Worm (Caenorhabditis elegans): Measurements from ENCODE around the gene pcs-1.
A peak's percentile ranks its signal among the peaks of the same experiment; 100 is the strongest.

Gene pcs-1

DNA sequence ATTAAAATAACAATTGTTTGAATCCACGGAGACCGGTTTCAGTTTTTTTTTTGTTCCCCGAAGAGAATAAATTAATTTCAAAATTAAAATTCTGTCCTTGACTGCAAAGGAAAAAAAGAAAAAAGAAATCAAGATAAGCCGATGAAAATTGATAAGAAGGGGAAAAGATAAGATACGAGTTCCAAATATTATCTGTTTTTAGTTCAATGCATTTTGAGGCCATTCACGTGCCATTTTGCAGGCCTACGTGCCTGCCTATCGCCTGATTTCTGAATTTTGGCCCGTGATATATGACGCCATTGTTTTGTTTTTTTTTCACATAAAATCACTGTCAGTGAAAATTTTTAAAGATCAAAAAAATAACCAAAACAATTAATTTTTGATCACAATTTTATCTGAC lies 33.9 kb upstream of the pcs-1 start:
- TF ChIP-seq unc-39 (tag; optimal IDR thresholded peaks at IDR 0.05): no peak
- TF ChIP-seq hlh-1 (tag; optimal IDR thresholded peaks at IDR 0.05): no peak
- TF ChIP-seq lin-13 (tag; optimal IDR thresholded peaks at IDR 0.05): no peak
- TF ChIP-seq nhr-2 (tag; optimal IDR thresholded peaks at IDR 0.05): no peak
- no peak for TF ChIP-seq M03D4.4 (tag; optimal IDR thresholded peaks at IDR 0.05)
- no peak for TF ChIP-seq nhr-12 (tag; optimal IDR thresholded peaks at IDR 0.05)
- TF ChIP-seq zip-8 (tag; optimal IDR thresholded peaks at IDR 0.05): no peak
- no peak for TF ChIP-seq sptf-1 (tag; optimal IDR thresholded peaks at IDR 0.05)
- TF ChIP-seq mls-2 (tag; optimal IDR thresholded peaks at IDR 0.05): no peak
- peak; percentile 26 for TF ChIP-seq elt-3 (tag; optimal IDR thresholded peaks at IDR 0.05)
- no peak for TF ChIP-seq pha-4 (tag; optimal IDR thresholded peaks at IDR 0.05)
- TF ChIP-seq sem-2 (GFP tag; optimal IDR thresholded peaks at IDR 0.05): no peak
- no peak for TF ChIP-seq snpc-4 (tag; optimal IDR thresholded peaks at IDR 0.05)
- TF ChIP-seq mab-5 (tag; optimal IDR thresholded peaks at IDR 0.05): no peak
- peak; percentile 67 for TF ChIP-seq elt-1 (tag; optimal IDR thresholded peaks at IDR 0.05; ENCODE audit: borderline replicate concordance, insufficient read depth)

DNA sequence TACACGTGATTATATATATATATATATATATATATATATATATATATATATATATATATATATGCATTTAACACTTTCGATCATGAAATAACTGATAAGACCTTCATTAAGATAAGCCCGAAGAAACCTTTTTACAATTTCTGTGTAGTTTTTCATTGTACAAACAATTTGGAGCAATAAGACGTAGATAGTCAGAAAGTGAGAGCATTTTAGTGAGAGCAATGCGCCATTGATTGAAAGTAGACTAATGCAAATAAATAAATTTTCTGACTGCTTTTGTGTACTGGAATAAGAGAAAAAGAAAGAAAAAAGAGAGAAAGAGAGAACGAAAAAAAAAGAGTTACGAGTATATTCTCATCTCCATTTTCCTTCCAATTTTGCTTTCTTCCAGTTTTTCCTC lies 27.1 kb upstream of the pcs-1 start:
- TF ChIP-seq pha-4 (tag; optimal IDR thresholded peaks at IDR 0.05) (no peak), flh-1 (GFP tag; optimal IDR thresholded peaks at IDR 0.05) (no peak), tbx-8 (GFP tag; optimal IDR thresholded peaks at IDR 0.05) (no peak), lsy-2 (tag; optimal IDR thresholded peaks at IDR 0.05) (no peak), ceh-39 (tag; optimal IDR thresholded peaks at IDR 0.05) (no peak), mep-1 (tag; optimal IDR thresholded peaks at IDR 0.05) (no peak), lin-13 (tag; optimal IDR thresholded peaks at IDR 0.05) (no peak), nhr-12 (tag; optimal IDR thresholded peaks at IDR 0.05) (no peak), ceh-43 (GFP tag; optimal IDR thresholded peaks at IDR 0.05) (no peak), ztf-11 (tag; optimal IDR thresholded peaks at IDR 0.05) (no peak)

DNA sequence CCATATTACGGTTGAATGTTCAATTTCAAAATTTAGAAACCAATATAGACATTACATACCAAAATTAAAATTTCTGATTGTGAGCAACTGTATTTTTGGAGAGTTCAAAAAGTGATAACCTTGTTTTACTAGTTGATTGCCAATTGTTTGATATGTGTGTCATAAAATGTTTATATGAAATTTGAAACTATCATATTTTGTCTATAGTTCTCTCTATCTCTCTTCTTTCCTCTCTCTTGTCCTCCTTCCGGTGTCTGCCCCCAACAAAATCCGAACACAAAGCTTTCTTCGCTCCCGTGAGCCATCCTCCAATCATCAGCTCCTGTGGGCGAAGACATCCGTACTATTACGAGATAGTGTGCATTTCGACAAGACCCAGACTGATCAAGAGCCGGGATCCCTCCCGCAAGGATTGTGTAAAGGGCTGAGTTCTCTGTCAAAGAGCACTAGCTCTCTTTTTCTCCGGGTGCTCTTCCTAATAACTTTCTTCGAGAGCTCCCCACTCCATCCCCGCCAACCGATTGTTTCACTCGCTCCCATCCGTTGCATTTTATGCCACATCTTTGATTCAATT lies 24.9 kb upstream of the pcs-1 start:
- peak; percentile 37 for TF ChIP-seq unc-120 (tag; optimal IDR thresholded peaks at IDR 0.05; ENCODE audit: poor library complexity, severe bottlenecking)
- TF ChIP-seq ham-2 (GFP tag; optimal IDR thresholded peaks at IDR 0.05): no peak
- peak; percentile 4 for TF ChIP-seq unc-62 (GFP tag; optimal IDR thresholded peaks at IDR 0.05)

DNA sequence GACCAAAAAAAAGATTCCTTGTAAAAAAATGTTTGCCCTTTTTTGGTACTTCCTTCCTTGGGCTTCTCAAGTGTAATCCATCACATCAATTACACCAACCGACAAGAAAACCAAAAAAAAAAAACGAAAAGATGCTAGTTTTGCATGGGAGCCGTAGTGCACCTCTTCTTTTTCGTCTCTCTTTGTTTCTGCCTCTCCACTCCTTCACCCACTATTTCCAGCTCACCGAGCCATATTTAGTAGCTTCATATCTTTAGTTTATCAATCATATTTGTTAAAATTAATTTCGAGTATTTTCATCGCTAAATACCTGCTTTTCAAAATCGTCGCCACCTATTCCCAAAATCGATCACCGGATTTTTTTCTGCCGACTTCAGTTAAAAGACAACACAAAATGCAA lies 23.2 kb upstream of the pcs-1 start, which contains the start of gene F07A11.4:
F07A11.4 (plus strand) TSS at position 301 of the 400 bp plus-strand sequence.
- TF ChIP-seq unc-120 (tag; optimal IDR thresholded peaks at IDR 0.05; ENCODE audit: poor library complexity, severe bottlenecking): peak; percentile 12
- no peak for TF ChIP-seq nhr-2 (tag; optimal IDR thresholded peaks at IDR 0.05)

DNA sequence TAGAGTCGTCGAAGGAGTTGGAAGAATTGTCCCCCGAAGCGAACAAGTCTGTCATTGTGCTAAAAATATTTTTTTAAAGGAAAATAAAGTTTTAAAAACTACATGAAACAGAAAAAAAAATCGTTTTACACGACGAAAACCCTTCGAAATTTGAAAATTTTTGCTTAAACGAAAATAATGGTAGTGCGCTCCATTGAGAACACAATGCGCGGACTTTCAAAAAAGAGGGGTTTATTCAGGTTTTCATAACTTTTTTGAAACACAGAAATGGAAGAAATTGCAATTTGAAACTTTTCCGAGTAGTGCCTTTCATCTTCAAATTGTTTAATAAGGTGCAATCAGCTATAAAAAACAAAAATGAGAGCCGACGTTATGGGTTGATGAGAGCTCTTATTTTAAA lies 22.2 kb upstream of the pcs-1 start, which contains the start of gene npp-5:
npp-5 (minus strand) TSS at position 59 of the 400 bp plus-strand sequence.
- TF ChIP-seq lsy-2 (tag; optimal IDR thresholded peaks at IDR 0.05) (peak; percentile 27), ces-1 (GFP tag; optimal IDR thresholded peaks at IDR 0.05) (no peak), ceh-43 (GFP tag; optimal IDR thresholded peaks at IDR 0.05) (no peak)

DNA sequence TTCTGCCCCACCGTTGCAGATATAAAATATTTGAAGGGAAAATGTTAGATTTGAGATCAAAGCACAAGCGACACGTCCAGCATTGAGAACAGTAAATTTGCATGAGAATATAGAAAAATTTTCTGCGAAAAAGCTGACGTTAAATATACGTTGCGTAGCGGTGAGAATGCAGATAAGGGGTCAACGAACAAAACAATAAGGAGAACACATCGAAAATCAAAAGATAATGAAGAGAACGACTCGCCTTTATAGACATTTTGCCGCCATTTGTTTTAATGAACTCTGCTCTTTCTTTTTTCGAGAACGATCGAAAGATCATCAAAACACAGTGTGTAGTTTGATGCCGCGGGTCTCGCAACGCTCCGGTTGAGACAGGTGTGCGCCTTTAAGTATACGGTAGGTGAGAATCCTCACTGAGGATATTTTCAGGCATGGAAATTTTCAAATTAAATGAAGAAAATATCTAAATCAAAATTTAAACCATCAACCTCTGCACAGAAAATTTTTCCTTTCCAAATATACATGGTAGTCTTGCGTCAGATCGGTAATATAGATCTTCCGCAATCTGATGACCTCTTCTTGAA lies 18.7 kb upstream of the pcs-1 start:
- TF ChIP-seq lin-32 (GFP tag; optimal IDR thresholded peaks at IDR 0.05) (no peak), tbx-8 (GFP tag; optimal IDR thresholded peaks at IDR 0.05) (no peak)

DNA sequence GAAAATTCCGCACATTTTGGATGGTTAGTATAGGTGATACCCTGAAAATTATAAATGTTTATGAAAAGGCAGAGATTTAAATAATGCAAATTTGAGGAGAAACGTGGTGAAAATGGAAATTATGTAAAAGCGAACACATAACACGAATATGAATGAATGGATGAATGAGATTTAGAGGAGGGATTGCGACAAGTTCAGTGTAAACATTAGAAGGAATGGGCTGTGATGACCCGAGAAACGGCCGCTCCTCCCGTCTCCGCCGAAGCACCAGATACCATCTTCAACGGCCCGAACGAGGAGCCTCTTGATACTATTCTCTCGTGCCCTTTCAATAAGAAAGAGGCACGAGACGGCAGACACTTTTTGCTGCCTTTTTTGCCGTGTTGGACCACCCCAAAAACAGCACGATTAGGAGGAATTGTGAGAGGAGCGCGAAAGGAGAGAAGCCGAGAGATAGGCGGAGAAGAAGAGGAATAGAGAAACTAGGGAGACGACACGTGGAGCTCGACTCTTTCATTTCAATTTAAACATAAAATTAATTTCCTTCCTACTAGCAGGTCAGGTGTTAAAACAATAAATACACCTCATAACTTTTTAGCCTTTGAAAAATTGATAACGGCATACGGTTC lies 17.9 kb upstream of the pcs-1 start, which contains the start of gene gfat-1:
gfat-1 (minus strand) TSS at position 51 of the 629 bp plus-strand sequence.
- TF ChIP-seq unc-120 (tag; optimal IDR thresholded peaks at IDR 0.05; ENCODE audit: poor library complexity, severe bottlenecking) (peak; percentile 78), ceh-83 (GFP tag; optimal IDR thresholded peaks at IDR 0.05) (no peak), mep-1 (tag; optimal IDR thresholded peaks at IDR 0.05) (no peak), lin-32 (GFP tag; optimal IDR thresholded peaks at IDR 0.05) (no peak), mls-2 (tag; optimal IDR thresholded peaks at IDR 0.05) (no peak), M03D4.4 (tag; optimal IDR thresholded peaks at IDR 0.05) (no peak), elt-1 (tag; optimal IDR thresholded peaks at IDR 0.05; ENCODE audit: borderline replicate concordance, insufficient read depth) (peak; percentile 26), pha-4 (tag; optimal IDR thresholded peaks at IDR 0.05) (no peak)
